Worm (Caenorhabditis elegans): ENCODE results near the gene irld-51.

DNA sequence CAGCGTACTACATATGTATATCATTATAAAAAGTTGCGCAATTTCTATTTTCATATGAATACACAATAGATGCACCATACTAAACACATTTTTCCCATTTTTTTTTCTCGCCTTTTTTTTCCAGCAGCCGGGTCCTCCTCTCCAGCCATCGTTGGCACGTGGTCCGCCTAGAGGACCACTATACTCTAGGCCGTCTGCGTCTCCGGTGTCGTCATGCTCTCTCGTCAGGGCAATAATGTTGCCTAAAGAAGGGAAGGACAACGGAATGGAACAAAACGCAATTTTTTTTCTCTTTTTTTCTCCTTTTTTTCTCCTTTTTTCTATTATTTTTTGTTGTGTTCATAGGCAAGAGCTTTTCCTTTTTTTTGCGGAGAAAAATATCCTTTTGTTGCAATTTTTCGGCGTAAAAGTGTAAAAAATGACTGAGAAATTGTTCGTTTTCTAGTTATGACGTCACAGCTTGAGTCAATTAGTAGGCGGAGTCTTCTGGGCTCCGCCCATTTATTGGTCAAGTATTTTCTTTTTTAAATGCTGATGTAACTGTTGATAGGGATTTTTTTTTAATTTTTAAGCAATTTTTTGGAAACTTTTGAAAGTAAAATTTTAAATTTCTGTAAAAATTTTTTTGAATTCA is 10.1 kb upstream of the irld-51 start:
- TF ChIP-seq snpc-4 (tag; optimal IDR thresholded peaks at IDR 0.05), result no peak
- no peak for TF ChIP-seq nhr-129 (tag; optimal IDR thresholded peaks at IDR 0.05)
- no peak for TF ChIP-seq nhr-11 (tag; optimal IDR thresholded peaks at IDR 0.05)
- TF ChIP-seq ceh-16 (tag; optimal IDR thresholded peaks at IDR 0.05), result no peak
- TF ChIP-seq lin-11 (tag; optimal IDR thresholded peaks at IDR 0.05), result peak; percentile 7
- peak; percentile 31 for TF ChIP-seq mab-5 (tag; optimal IDR thresholded peaks at IDR 0.05)
- no peak for TF ChIP-seq ztf-11 (tag; optimal IDR thresholded peaks at IDR 0.05)
- no peak for TF ChIP-seq nhr-237 (tag; optimal IDR thresholded peaks at IDR 0.05)
- TF ChIP-seq ama-1 (optimal IDR thresholded peaks at IDR 0.05), result no peak
- TF ChIP-seq peb-1 (tag; optimal IDR thresholded peaks at IDR 0.05), result no peak
- no peak for TF ChIP-seq unc-62 (GFP tag; optimal IDR thresholded peaks at IDR 0.05)

Measured in whole organism, L2 larva.